Worm (Caenorhabditis elegans): ENCODE measurements around the gene E04F6.15.

- no peak for TF ChIP-seq dpl-1 (GFP tag; optimal IDR thresholded peaks at IDR 0.05)
- no peak for TF ChIP-seq unc-62 (GFP tag; optimal IDR thresholded peaks at IDR 0.05 in 1 of 2)
- TF ChIP-seq unc-62 (tag; optimal IDR thresholded peaks at IDR 0.05) = no peak
- TF ChIP-seq fkh-10 (GFP tag; optimal IDR thresholded peaks at IDR 0.05) = no peak
- TF ChIP-seq mdl-1 (tag; optimal IDR thresholded peaks at IDR 0.05) = no peak
- TF ChIP-seq zip-2 (tag; optimal IDR thresholded peaks at IDR 0.05) = no peak
- TF ChIP-seq ZK546.5 (tag; optimal IDR thresholded peaks at IDR 0.05) = no peak
- TF ChIP-seq mdt-29 (GFP tag; IDR thresholded peaks at IDR 0.05) = no peak
- no peak for TF ChIP-seq R02D3.7 (tag; optimal IDR thresholded peaks at IDR 0.05)
- no peak for TF ChIP-seq nhr-102 (tag; optimal IDR thresholded peaks at IDR 0.05)
- no peak for TF ChIP-seq daf-12 (tag; optimal IDR thresholded peaks at IDR 0.05)
- no peak for TF ChIP-seq nhr-77 (tag; optimal IDR thresholded peaks at IDR 0.05)
Measured at ce11 chrII:7199308-7199707, 10.8 kb downstream of the E04F6.15 start, which contains the start of gene E04F6.6.
